Worm (Caenorhabditis elegans) whole organism, mixed stage, embryonic: Measurements from ENCODE around the gene C41H7.9.

ENCODE experiments used
- M03D4.4 ChIP-seq: sonication (generic microtip); optimal IDR thresholded peaks from 2 replicates; lab custom pipeline; 2017; ENCODE audit warnings: mild to moderate bottlenecking, missing genetic modification characterization, missing compliant biosample characterization
- bed-3 ChIP-seq: fragments of 200-800 bp; sonication (Bioruptor generic); optimal IDR thresholded peaks from 3 replicates; lab custom pipeline; 2018; ENCODE audit warnings: mild to moderate bottlenecking, missing genetic modification characterization, moderate library complexity, missing compliant biosample characterization
- blmp-1 ChIP-seq: fragments of 150-350 bp; optimal IDR thresholded peaks from 2 replicates; lab custom pipeline; 2014; ENCODE audit warnings: missing biosample characterization, missing genetic modification characterization
- ceh-39 ChIP-seq: fragments of 150-350 bp; optimal IDR thresholded peaks from 2 replicates; lab custom pipeline; 2014; ENCODE audit warnings: missing biosample characterization, missing genetic modification characterization
- ceh-43 ChIP-seq: fragments of 200-800 bp; sonication (Bioruptor generic); optimal IDR thresholded peaks from 2 replicates; lab custom pipeline; 2018; ENCODE audit warnings: mild to moderate bottlenecking, missing genetic modification characterization, moderate library complexity, missing compliant biosample characterization
- ceh-83 ChIP-seq: fragments of 200-800 bp; sonication (Bioruptor generic); optimal IDR thresholded peaks from 2 replicates; lab custom pipeline; 2018; ENCODE audit warnings: mild to moderate bottlenecking, missing genetic modification characterization, missing compliant biosample characterization
- ces-1 ChIP-seq: fragments of 150-350 bp; optimal IDR thresholded peaks from 2 replicates; lab custom pipeline; 2014; ENCODE audit warnings: missing biosample characterization, missing genetic modification reagents, missing genetic modification characterization
- cnd-1 ChIP-seq: fragments of 200-800 bp; sonication (Bioruptor generic); optimal IDR thresholded peaks from 2 replicates; lab custom pipeline; 2018; ENCODE audit warnings: mild to moderate bottlenecking, missing genetic modification characterization, missing compliant biosample characterization
- drap-1 ChIP-seq: fragments of 200-800 bp; sonication (Bioruptor generic); optimal IDR thresholded peaks from 3 replicates; lab custom pipeline; 2018; ENCODE audit warnings: mild to moderate bottlenecking, missing genetic modification characterization, missing compliant biosample characterization
- elt-1 ChIP-seq: sonication (generic microtip); optimal IDR thresholded peaks from 2 replicates; lab custom pipeline; 2017; ENCODE audit warnings: missing genetic modification characterization, mild to moderate bottlenecking, missing compliant biosample characterization, antibody characterized with exemption, moderate library complexity, borderline replicate concordance; ENCODE audit not compliant: insufficient read depth
- ham-2 ChIP-seq: fragments of 200-800 bp; sonication (Bioruptor generic); optimal IDR thresholded peaks from 2 replicates; lab custom pipeline; 2018; ENCODE audit warnings: mild to moderate bottlenecking, missing genetic modification characterization, missing compliant biosample characterization
- hlh-1 ChIP-seq: fragments of 150-350 bp; optimal IDR thresholded peaks from 2 replicates; lab custom pipeline; 2014; ENCODE audit warnings: missing biosample characterization, missing genetic modification reagents, missing genetic modification characterization
- lin-13 ChIP-seq: fragments of 150-350 bp; optimal IDR thresholded peaks from 2 replicates; lab custom pipeline; 2014; ENCODE audit warnings: missing biosample characterization, missing genetic modification characterization
- lin-32 ChIP-seq: fragments of 200-800 bp; sonication (Bioruptor generic); optimal IDR thresholded peaks from 2 replicates; lab custom pipeline; 2018; ENCODE audit warnings: mild to moderate bottlenecking, missing genetic modification characterization, missing compliant biosample characterization
- lsy-2 ChIP-seq: fragments of 150-350 bp; optimal IDR thresholded peaks from 2 replicates; lab custom pipeline; 2014; ENCODE audit warnings: missing biosample characterization, missing genetic modification characterization
- mab-5 ChIP-seq: fragments of 150-350 bp; optimal IDR thresholded peaks from 2 replicates; lab custom pipeline; 2014; ENCODE audit warnings: missing biosample characterization, missing genetic modification characterization
- mep-1 ChIP-seq: fragments of 150-350 bp; optimal IDR thresholded peaks from 2 replicates; lab custom pipeline; 2017; ENCODE audit warnings: missing biosample characterization, missing genetic modification reagents, missing genetic modification characterization, inconsistent platforms
- mls-2 ChIP-seq: sonication (generic microtip); optimal IDR thresholded peaks from 2 replicates; lab custom pipeline; 2016; ENCODE audit warnings: mild to moderate bottlenecking, missing genetic modification characterization, moderate library complexity, missing compliant biosample characterization
- nhr-12 ChIP-seq: fragments of 150-350 bp; optimal IDR thresholded peaks from 2 replicates; lab custom pipeline; 2014; ENCODE audit warnings: missing biosample characterization, missing genetic modification characterization
- nhr-2 ChIP-seq: fragments of 150-350 bp; optimal IDR thresholded peaks from 2 replicates; lab custom pipeline; 2014; ENCODE audit warnings: missing biosample characterization, missing genetic modification characterization
- nhr-237 ChIP-seq: fragments of 150-350 bp; optimal IDR thresholded peaks from 2 replicates; lab custom pipeline; 2014; ENCODE audit warnings: missing biosample characterization, missing genetic modification characterization
- nhr-28 ChIP-seq: fragments of 150-350 bp; optimal IDR thresholded peaks from 2 replicates; lab custom pipeline; 2014; ENCODE audit warnings: missing biosample characterization, missing genetic modification characterization
- nhr-76 ChIP-seq: sonication (generic microtip); optimal IDR thresholded peaks from 2 replicates; lab custom pipeline; 2017; ENCODE audit warnings: missing biosample characterization, missing genetic modification characterization
- pha-4 ChIP-seq: fragments of 150-350 bp; optimal IDR thresholded peaks from 2 replicates; lab custom pipeline; 2018; ENCODE audit warnings: missing biosample characterization, missing genetic modification reagents, missing genetic modification characterization
- sem-2 ChIP-seq: fragments of 200-800 bp; sonication (Bioruptor generic); optimal IDR thresholded peaks from 2 replicates; lab custom pipeline; 2018; ENCODE audit warnings: mild to moderate bottlenecking, missing genetic modification characterization, missing compliant biosample characterization
- sptf-1 ChIP-seq: sonication (generic microtip); optimal IDR thresholded peaks from 2 replicates; lab custom pipeline; 2017; ENCODE audit warnings: mild to moderate bottlenecking, missing genetic modification characterization, moderate library complexity, missing compliant biosample characterization
- tbx-8 ChIP-seq: fragments of 200-800 bp; sonication (Bioruptor generic); optimal IDR thresholded peaks from 2 replicates; lab custom pipeline; 2018; ENCODE audit warnings: mild to moderate bottlenecking, missing genetic modification characterization, moderate library complexity, missing compliant biosample characterization
- unc-120 ChIP-seq: sonication (generic microtip); optimal IDR thresholded peaks from 2 replicates; lab custom pipeline; 2017; ENCODE audit warnings: missing genetic modification characterization, missing compliant biosample characterization; ENCODE audit not compliant: poor library complexity, severe bottlenecking
- unc-39 ChIP-seq: fragments of 150-350 bp; optimal IDR thresholded peaks from 2 replicates; lab custom pipeline; 2014; ENCODE audit warnings: missing biosample characterization, missing genetic modification characterization
- unc-62 ChIP-seq: fragments of 150-350 bp; optimal IDR thresholded peaks from 2 replicates; lab custom pipeline; 2014; ENCODE audit warnings: missing biosample characterization, missing genetic modification reagents, missing genetic modification characterization
- zip-8 ChIP-seq: fragments of 150-350 bp; optimal IDR thresholded peaks from 2 replicates; lab custom pipeline; 2014; ENCODE audit warnings: missing biosample characterization, missing genetic modification characterization
- ztf-11 ChIP-seq: fragments of 150-350 bp; optimal IDR thresholded peaks from 2 replicates; lab custom pipeline; 2014; ENCODE audit warnings: missing biosample characterization, missing genetic modification characterization

Gene C41H7.9

DNA sequence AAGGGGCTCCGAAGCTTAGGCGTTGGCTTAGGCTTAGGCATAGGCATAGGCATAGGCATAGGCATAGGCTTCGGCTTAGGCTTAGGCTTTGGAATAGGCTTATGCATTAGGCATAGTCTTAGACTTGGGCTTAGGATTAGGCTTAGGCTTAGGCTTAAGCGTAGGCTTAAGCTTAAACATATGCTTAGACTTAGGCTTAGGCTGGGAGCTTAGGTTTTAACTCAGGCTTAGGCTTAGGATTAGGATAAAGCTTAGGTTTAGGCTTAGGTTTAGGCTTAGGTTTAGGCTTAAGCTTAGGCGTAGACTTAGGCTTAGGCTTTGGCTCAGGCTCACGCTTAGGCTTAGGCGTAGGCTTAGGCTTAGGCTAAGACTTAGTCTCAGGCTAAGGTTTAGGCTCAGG is 21.9 kb downstream of the C41H7.9 start:
- TF ChIP-seq ceh-83 (no peak), ham-2 (GFP tag; lab: Kevin White, UChicago) (peak; percentile 52)

DNA sequence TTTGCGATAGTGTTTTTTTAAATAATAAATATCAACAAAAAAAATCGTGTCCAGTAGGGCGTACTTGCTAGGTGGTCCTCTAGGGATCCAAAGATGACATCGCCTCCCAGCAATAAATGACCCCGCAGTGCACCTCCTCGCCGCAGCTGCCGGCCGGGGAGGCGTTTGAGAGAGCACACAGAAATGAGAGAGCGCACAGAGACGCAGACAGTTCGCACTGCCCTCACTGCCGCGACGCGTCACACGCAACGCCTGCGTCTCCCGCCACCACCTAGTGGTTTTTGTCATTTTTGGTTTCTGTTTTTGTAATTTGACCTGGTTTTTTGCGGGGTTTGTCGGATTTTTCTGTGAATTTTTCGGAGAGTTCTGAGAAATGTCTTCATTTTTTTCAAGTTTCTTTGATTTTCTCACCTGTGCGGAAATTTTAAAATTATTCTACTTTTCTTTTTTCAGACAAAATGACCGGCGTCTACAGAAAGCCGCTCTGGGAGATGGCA is 24.1 kb downstream of the C41H7.9 start, which contains the start of gene lido-7:
Gene lido-7 (plus strand): TSS at position 447 of the 497 bp plus-strand sequence.
- peak; percentile 30 for TF ChIP-seq nhr-2 (tag; lab: Kevin White, UChicago)
- peak; percentile 37 for TF ChIP-seq unc-120 (tag; lab: Kevin White, UChicago)
- TF ChIP-seq pha-4 (tag; lab: Kevin White, UChicago): peak; percentile 12
- TF ChIP-seq lsy-2: peak; percentile 25
- TF ChIP-seq ceh-43 (GFP tag; lab: Kevin White, UChicago): no peak
- no peak for TF ChIP-seq cnd-1 (tag; lab: Kevin White, UChicago)
- TF ChIP-seq lin-13: peak; percentile 5
- TF ChIP-seq M03D4.4 (tag; lab: Kevin White, UChicago): peak; percentile 3
- no peak for TF ChIP-seq mls-2
- TF ChIP-seq hlh-1 (tag; lab: Kevin White, UChicago): peak; percentile 8
- peak; percentile 21 for TF ChIP-seq lin-32 (GFP tag; lab: Kevin White, UChicago)
- peak; percentile 40 for TF ChIP-seq sptf-1 (tag; lab: Kevin White, UChicago)
- no peak for TF ChIP-seq ces-1 (GFP tag; lab: Kevin White, UChicago)

DNA sequence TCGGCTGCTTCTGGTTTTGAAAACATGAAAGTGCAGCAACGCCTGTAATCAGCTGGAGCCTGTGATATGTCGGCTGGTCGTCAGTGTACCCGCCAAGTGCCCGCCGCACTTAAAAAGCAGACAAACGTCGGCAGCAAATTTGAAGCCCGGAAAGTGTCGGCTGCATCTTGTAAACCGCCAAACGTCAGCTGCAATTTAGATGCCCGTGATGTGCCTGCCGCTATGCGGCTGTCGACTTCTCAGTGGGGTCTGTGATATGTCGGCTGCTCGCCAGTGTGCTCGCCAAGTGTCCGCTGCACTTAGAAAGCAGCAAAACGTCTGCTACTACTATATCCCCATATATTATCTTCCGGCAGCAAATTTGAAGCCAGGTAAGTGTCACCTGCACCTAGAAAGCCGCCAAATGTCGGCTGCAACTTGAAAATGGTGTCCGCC is 24.9 kb downstream of the C41H7.9 start:
- TF ChIP-seq zip-8 (tag; lab: Kevin White, UChicago): no peak

DNA sequence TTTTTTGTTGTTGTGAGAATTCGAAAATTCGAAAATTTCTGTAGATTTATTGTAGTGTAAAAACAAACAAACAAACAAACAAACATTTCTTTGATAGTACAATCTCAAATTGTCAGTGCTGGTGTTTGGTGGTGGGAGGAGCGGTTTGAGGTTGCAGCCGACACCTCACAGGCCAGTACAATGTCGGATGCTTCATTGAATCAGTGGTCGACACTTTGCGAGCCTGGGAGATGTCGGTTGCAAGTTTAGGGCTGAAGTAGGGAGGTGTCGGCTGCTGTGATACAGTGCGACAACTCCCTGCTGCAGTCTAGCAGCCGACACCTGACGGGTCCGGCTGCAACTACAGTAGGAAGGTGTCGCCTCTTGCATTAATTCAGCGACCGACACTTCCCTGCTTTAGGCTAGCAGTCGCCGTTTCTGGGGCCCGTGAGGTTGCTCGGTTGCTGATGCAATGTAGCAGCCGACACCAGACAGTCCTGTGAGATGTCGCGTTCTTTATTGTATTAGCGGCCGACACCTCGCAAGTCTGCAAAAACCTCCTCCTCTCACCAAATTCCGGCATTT is 26.0 kb downstream of the C41H7.9 start:
- no peak for TF ChIP-seq ztf-11
- TF ChIP-seq lsy-2: no peak
- TF ChIP-seq sem-2 (GFP tag; lab: Kevin White, UChicago): no peak
- no peak for TF ChIP-seq hlh-1 (tag; lab: Kevin White, UChicago)
- TF ChIP-seq lin-13: no peak

DNA sequence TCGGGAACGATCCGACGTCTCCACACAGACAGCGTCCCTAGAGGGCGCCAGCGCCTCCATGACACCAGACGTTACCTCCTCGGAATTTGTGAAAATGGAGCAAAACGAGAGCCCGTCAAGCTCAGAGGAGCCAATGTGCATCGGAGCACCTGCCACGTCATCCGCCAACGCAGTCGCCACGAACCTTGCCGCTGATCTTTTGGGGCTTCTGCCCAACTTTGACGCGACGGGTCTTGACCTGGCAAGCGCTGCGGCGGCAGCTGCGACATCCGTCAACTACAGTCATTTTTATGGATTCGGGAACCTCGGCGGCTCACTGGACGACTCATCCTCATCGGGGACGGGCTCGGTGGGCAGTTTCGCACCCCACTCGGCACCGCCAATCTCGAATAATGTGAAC is 26.6 kb downstream of the C41H7.9 start:
- TF ChIP-seq elt-1 (tag; lab: Kevin White, UChicago): no peak
- no peak for TF ChIP-seq hlh-1 (tag; lab: Kevin White, UChicago)
- TF ChIP-seq M03D4.4 (tag; lab: Kevin White, UChicago): no peak
- TF ChIP-seq lsy-2: no peak
- no peak for TF ChIP-seq ztf-11
- no peak for TF ChIP-seq unc-62 (GFP tag; lab: Kevin White, UChicago)
- no peak for TF ChIP-seq zip-8 (tag; lab: Kevin White, UChicago)
- TF ChIP-seq ces-1 (GFP tag; lab: Kevin White, UChicago): no peak
- TF ChIP-seq unc-120 (tag; lab: Kevin White, UChicago): no peak
- no peak for TF ChIP-seq ham-2 (GFP tag; lab: Kevin White, UChicago)
- TF ChIP-seq ceh-43 (GFP tag; lab: Kevin White, UChicago): no peak
- no peak for TF ChIP-seq ceh-39 (tag; lab: Kevin White, UChicago)
- no peak for TF ChIP-seq cnd-1 (tag; lab: Kevin White, UChicago)
- TF ChIP-seq lin-13: no peak
- TF ChIP-seq sptf-1 (tag; lab: Kevin White, UChicago): no peak
- no peak for TF ChIP-seq nhr-237
- TF ChIP-seq nhr-76 (tag; lab: Kevin White, UChicago): no peak
- TF ChIP-seq tbx-8: no peak
- TF ChIP-seq mep-1: no peak

DNA sequence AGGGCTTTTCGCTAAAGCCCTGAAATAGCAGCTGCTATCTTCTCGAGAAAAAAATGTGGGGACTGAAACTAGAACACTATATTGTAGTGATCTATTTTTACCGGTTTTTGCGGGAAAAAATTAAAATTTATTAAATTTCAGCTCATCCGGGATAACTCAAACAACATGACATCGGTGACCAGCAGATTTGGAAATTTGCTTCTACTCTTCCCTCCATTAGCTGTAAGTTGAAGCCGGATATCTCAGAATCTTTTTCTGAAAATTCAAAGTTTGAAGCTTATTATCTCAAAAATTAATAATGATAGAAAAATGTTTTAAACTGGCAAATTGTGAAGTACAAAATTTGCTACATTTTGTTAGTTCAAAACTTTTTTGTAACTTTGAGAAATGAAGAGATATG is 27.6 kb downstream of the C41H7.9 start:
- TF ChIP-seq nhr-12 (tag; lab: Kevin White, UChicago): no peak
- TF ChIP-seq mep-1: no peak
- no peak for TF ChIP-seq mab-5 (tag; lab: Kevin White, UChicago)
- TF ChIP-seq nhr-28 (tag; lab: Kevin White, UChicago): no peak
- TF ChIP-seq ces-1 (GFP tag; lab: Kevin White, UChicago): no peak
- no peak for TF ChIP-seq hlh-1 (tag; lab: Kevin White, UChicago)
- TF ChIP-seq ceh-39 (tag; lab: Kevin White, UChicago): no peak
- no peak for TF ChIP-seq drap-1 (GFP tag; lab: Kevin White, UChicago)
- TF ChIP-seq cnd-1 (tag; lab: Kevin White, UChicago): no peak
- no peak for TF ChIP-seq lin-13
- no peak for TF ChIP-seq M03D4.4 (tag; lab: Kevin White, UChicago)
- TF ChIP-seq lin-32 (GFP tag; lab: Kevin White, UChicago): no peak
- TF ChIP-seq mls-2: no peak
- TF ChIP-seq blmp-1: no peak
- TF ChIP-seq bed-3: no peak
- no peak for TF ChIP-seq unc-39 (tag; lab: Kevin White, UChicago)
